Fruit fly (Drosophila melanogaster) whole organism, prepupa: ENCODE results near the gene CG10338.

Experiments used
- Blimp-1 ChIP-seq: fragments of 200-800 bp; sonication (Bioruptor generic); optimal IDR thresholded peaks from 3 replicates; lab custom pipeline; 2017; ENCODE audit warnings: missing biosample characterization, missing genetic modification characterization, mild to moderate bottlenecking, moderate library complexity, missing genetic modification reagents
- CG10631 ChIP-seq: fragments of 200-800 bp; sonication (Bioruptor generic); optimal IDR thresholded peaks from 2 replicates; lab custom pipeline; 2016; ENCODE audit warnings: missing biosample characterization, missing genetic modification characterization
- CG11294 ChIP-seq: fragments of 200-800 bp; sonication (Bioruptor generic); IDR thresholded peaks from 2 replicates; pipeline ENCODE4 v1.3.6; 2022; ENCODE audit warnings: missing biosample characterization, missing genetic modification characterization
- CG11762 ChIP-seq: fragments of 200-800 bp; sonication (Bioruptor generic); optimal IDR thresholded peaks from 3 replicates; lab custom pipeline; 2016; ENCODE audit warnings: missing biosample characterization, missing genetic modification characterization; ENCODE audit not compliant: insufficient read depth
- CG11902 ChIP-seq: fragments of 200-800 bp; sonication (Bioruptor generic); optimal IDR thresholded peaks from 3 replicates; lab custom pipeline; 2016; ENCODE audit warnings: missing biosample characterization, missing genetic modification characterization
- CG1621 ChIP-seq: fragments of 200-800 bp; sonication (Bioruptor generic); optimal IDR thresholded peaks from 3 replicates; lab custom pipeline; 2018; ENCODE audit warnings: missing biosample characterization, mild to moderate bottlenecking, missing genetic modification characterization
- CG3032 ChIP-seq: fragments of 200-800 bp; optimal IDR thresholded peaks from 2 replicates; lab custom pipeline; 2019; ENCODE audit warnings: missing biosample characterization, mild to moderate bottlenecking, missing genetic modification characterization, moderate library complexity
- CG32006 ChIP-seq: fragments of 200-800 bp; sonication (Bioruptor generic); optimal IDR thresholded peaks from 3 replicates; lab custom pipeline; 2017; ENCODE audit warnings: missing biosample characterization, mild to moderate bottlenecking, missing genetic modification characterization
- CG3919 ChIP-seq: fragments of 200-800 bp; sonication (Bioruptor generic); optimal IDR thresholded peaks from 3 replicates; lab custom pipeline; 2016; ENCODE audit warnings: missing biosample characterization, missing genetic modification characterization
- CG4318 ChIP-seq: fragments of 200-800 bp; sonication (Bioruptor generic); optimal IDR thresholded peaks from 3 replicates; lab custom pipeline; 2017; ENCODE audit warnings: missing biosample characterization, mild to moderate bottlenecking, missing genetic modification characterization
- CG6163 ChIP-seq: fragments of 200-800 bp; sonication (Bioruptor generic); IDR thresholded peaks from 3 replicates; pipeline ENCODE4 v1.3.6; 2022; ENCODE audit warnings: missing biosample characterization, missing genetic modification characterization
- CG6276 ChIP-seq: fragments of 200-800 bp; sonication (Bioruptor generic); optimal IDR thresholded peaks from 2 replicates; lab custom pipeline; 2017; ENCODE audit warnings: missing biosample characterization, mild to moderate bottlenecking, missing genetic modification characterization
- CG6792 ChIP-seq: fragments of 200-800 bp; sonication (Bioruptor generic); optimal IDR thresholded peaks from 3 replicates; lab custom pipeline; 2016; ENCODE audit warnings: missing biosample characterization, missing genetic modification characterization
- CG6808 ChIP-seq: fragments of 200-800 bp; sonication (Bioruptor generic); optimal IDR thresholded peaks from 3 replicates; lab custom pipeline; 2017; ENCODE audit warnings: missing biosample characterization, missing genetic modification characterization, mild to moderate bottlenecking, moderate library complexity, missing genetic modification reagents
- CG7368 ChIP-seq: fragments of 200-800 bp; sonication (Bioruptor generic); optimal IDR thresholded peaks from 3 replicates; lab custom pipeline; 2016; ENCODE audit warnings: missing biosample characterization, missing genetic modification characterization
- CG8119 ChIP-seq: fragments of 200-800 bp; sonication (Bioruptor generic); IDR thresholded peaks from 3 replicates; pipeline ENCODE4 v1.3.6; 2022; ENCODE audit warnings: missing biosample characterization, missing genetic modification characterization
- CG8632 ChIP-seq: fragments of 200-800 bp; sonication (Bioruptor generic); optimal IDR thresholded peaks from 3 replicates; lab custom pipeline; 2016; ENCODE audit warnings: missing biosample characterization, missing genetic modification characterization
- CG9139 ChIP-seq: fragments of 200-800 bp; sonication (Bioruptor generic); optimal IDR thresholded peaks from 3 replicates; lab custom pipeline; 2017; ENCODE audit warnings: missing biosample characterization, mild to moderate bottlenecking, missing genetic modification characterization
- Eip75B ChIP-seq: fragments of 200-800 bp; sonication (Bioruptor generic); optimal IDR thresholded peaks from 3 replicates; lab custom pipeline; 2016; ENCODE audit warnings: missing biosample characterization, missing genetic modification characterization
- Ets21C ChIP-seq: fragments of 200-800 bp; sonication (Bioruptor generic); optimal IDR thresholded peaks from 3 replicates; lab custom pipeline; 2016; ENCODE audit warnings: missing biosample characterization, missing genetic modification characterization
- Ets96B ChIP-seq: fragments of 200-800 bp; optimal IDR thresholded peaks from 2 replicates; lab custom pipeline; 2019; ENCODE audit warnings: missing biosample characterization, mild to moderate bottlenecking, missing genetic modification characterization, moderate library complexity
- Gug ChIP-seq: fragments of 200-800 bp; sonication (Bioruptor generic); IDR thresholded peaks from 2 replicates; pipeline ENCODE4 v1.3.6; 2022; ENCODE audit warnings: missing biosample characterization, missing genetic modification characterization
- Hr38 ChIP-seq: sonication (Bioruptor generic); optimal IDR thresholded peaks from 2 replicates; lab custom pipeline; 2016; ENCODE audit warnings: missing biosample characterization, missing genetic modification characterization
- Hr4 ChIP-seq: fragments of 200-800 bp; sonication (Bioruptor generic); optimal IDR thresholded peaks from 3 replicates; lab custom pipeline; 2016; ENCODE audit warnings: missing biosample characterization, missing genetic modification characterization
- Lpt ChIP-seq: fragments of 200-800 bp; sonication (Bioruptor generic); optimal IDR thresholded peaks from 3 replicates; lab custom pipeline; 2016; ENCODE audit warnings: missing biosample characterization, missing genetic modification characterization
- Met ChIP-seq: fragments of 200-800 bp; sonication (Bioruptor generic); optimal IDR thresholded peaks from 3 replicates; lab custom pipeline; 2016; ENCODE audit warnings: missing biosample characterization, missing genetic modification characterization
- OdsH ChIP-seq: fragments of 200-800 bp; sonication (Bioruptor generic); optimal IDR thresholded peaks from 3 replicates; lab custom pipeline; 2016; ENCODE audit warnings: missing biosample characterization, missing genetic modification characterization
- Smox ChIP-seq: fragments of 200-800 bp; sonication (Bioruptor generic); optimal IDR thresholded peaks from 3 replicates; lab custom pipeline; 2016; ENCODE audit warnings: missing biosample characterization, missing genetic modification characterization
- Sox102F ChIP-seq: fragments of 200-800 bp; sonication (Bioruptor generic); optimal IDR thresholded peaks from 2 replicates; lab custom pipeline; 2016; ENCODE audit warnings: missing biosample characterization, mild to moderate bottlenecking, missing genetic modification characterization
- Sox14 ChIP-seq: fragments of 200-800 bp; sonication (Bioruptor generic); optimal IDR thresholded peaks from 3 replicates; lab custom pipeline; 2016; ENCODE audit warnings: missing biosample characterization, missing genetic modification characterization
- Sox15 ChIP-seq: fragments of 200-800 bp; sonication (Bioruptor generic); optimal IDR thresholded peaks from 3 replicates; lab custom pipeline; 2016; ENCODE audit warnings: missing biosample characterization, missing genetic modification characterization
- achi ChIP-seq: fragments of 200-800 bp; sonication (Bioruptor generic); optimal IDR thresholded peaks from 3 replicates; lab custom pipeline; 2016; ENCODE audit warnings: missing biosample characterization, missing genetic modification characterization
- acj6 ChIP-seq: fragments of 200-800 bp; sonication (Bioruptor generic); optimal IDR thresholded peaks from 3 replicates; lab custom pipeline; 2016; ENCODE audit warnings: missing biosample characterization, missing genetic modification characterization
- cyc ChIP-seq: fragments of 200-800 bp; sonication (Bioruptor generic); optimal IDR thresholded peaks from 3 replicates; lab custom pipeline; 2016; ENCODE audit warnings: missing biosample characterization, missing genetic modification characterization
- dac ChIP-seq: fragments of 200-800 bp; sonication (Bioruptor generic); optimal IDR thresholded peaks from 2 replicates; lab custom pipeline; 2017; ENCODE audit warnings: missing biosample characterization, mild to moderate bottlenecking, missing genetic modification characterization
- dsx ChIP-seq: fragments of 200-800 bp; optimal IDR thresholded peaks from 3 replicates; lab custom pipeline; 2019; ENCODE audit warnings: missing biosample characterization, mild to moderate bottlenecking, missing genetic modification characterization, moderate library complexity; ENCODE audit not compliant: poor library complexity, severe bottlenecking
- eg ChIP-seq: fragments of 200-800 bp; sonication (Bioruptor generic); IDR thresholded peaks from 3 replicates; pipeline ENCODE4 v1.3.6; 2022; ENCODE audit warnings: missing biosample characterization, missing genetic modification characterization
- esn ChIP-seq: fragments of 200-800 bp; sonication (Bioruptor generic); optimal IDR thresholded peaks from 2 replicates; lab custom pipeline; 2016; ENCODE audit warnings: missing biosample characterization, mild to moderate bottlenecking, missing genetic modification characterization, moderate library complexity
- fd85E ChIP-seq: fragments of 200-800 bp; sonication (Bioruptor generic); optimal IDR thresholded peaks from 3 replicates; lab custom pipeline; 2016; ENCODE audit warnings: missing biosample characterization, missing genetic modification characterization
- lz ChIP-seq: fragments of 200-800 bp; sonication (Bioruptor generic); optimal IDR thresholded peaks from 3 replicates; lab custom pipeline; 2016; ENCODE audit warnings: missing biosample characterization, missing genetic modification characterization
- pdm3 ChIP-seq: fragments of 200-800 bp; sonication (Bioruptor generic); optimal IDR thresholded peaks from 3 replicates; lab custom pipeline; 2016; ENCODE audit warnings: missing biosample characterization, missing genetic modification characterization
- salr ChIP-seq, 2 experiments: fragments of 200-800 bp; sonication (Bioruptor generic); optimal IDR thresholded peaks; 3 replicates each; lab custom pipeline; 2016 to 2018; ENCODE audit warnings: missing biosample characterization in 2 of 2, missing genetic modification characterization in 2 of 2, mild to moderate bottlenecking in 1 of 2
- spab ChIP-seq: fragments of 200-800 bp; sonication (Bioruptor generic); optimal IDR thresholded peaks from 2 replicates; lab custom pipeline; 2017; ENCODE audit warnings: missing biosample characterization, mild to moderate bottlenecking, missing genetic modification characterization, missing genetic modification reagents
- ss ChIP-seq, 2 experiments: fragments of 200-800 bp; sonication (Bioruptor generic); optimal IDR thresholded peaks; 2 replicates in 1 of 2; 3 replicates in 1 of 2; lab custom pipeline; 2017 to 2018; ENCODE audit warnings: mild to moderate bottlenecking in 2 of 2, missing biosample characterization in 2 of 2, missing genetic modification characterization in 2 of 2, moderate library complexity in 1 of 2
- svp ChIP-seq: fragments of 200-800 bp; sonication (Bioruptor generic); peaks from one replicate; lab custom pipeline; 2016; ENCODE audit warnings: missing biosample characterization, missing genetic modification characterization
- topi ChIP-seq: fragments of 200-800 bp; sonication (Bioruptor generic); optimal IDR thresholded peaks from 3 replicates; lab custom pipeline; 2016; ENCODE audit warnings: missing biosample characterization, missing genetic modification characterization

The CG10338 gene

dm6 chr2L:18702721-18703488 lies 7.4 kb downstream of the CG10338 start, which contains the start of the genes CG10376 and CG10343 (continued):
- TF ChIP-seq pdm3 (GFP tag; lab: Kevin White, UChicago) (no peak), CG32006 (GFP tag; lab: Kevin White, UChicago) (peak; percentile 93), Met (no peak), Hr4 (GFP tag; lab: Kevin White, UChicago) (peak; percentile 82), Sox14 (GFP tag; lab: Kevin White, UChicago) (peak; percentile 83), CG1621 (peak; percentile 42), CG6163 (peak; percentile 76), CG3032 (tag; lab: Kevin White, UChicago) (peak; percentile 92), spab (GFP tag; lab: Kevin White, UChicago) (no peak), eg (GFP tag; lab: Robert Waterston, UW) (peak; percentile 82), CG6276 (GFP tag; lab: Kevin White, UChicago) (no peak), topi (GFP tag; lab: Kevin White, UChicago) (peak; percentile 66), fd85E (GFP tag; lab: Kevin White, UChicago) (no peak), esn (GFP tag; lab: Kevin White, UChicago) (peak; percentile 78), dsx (peak; percentile 84), Eip75B (GFP tag; lab: Kevin White, UChicago) (no peak), CG11294 (GFP tag; lab: Robert Waterston, UW) (peak; percentile 84), Sox102F (GFP tag; lab: Kevin White, UChicago) (no peak), CG9139 (GFP tag; lab: Kevin White, UChicago) (no peak), cyc (peak; percentile 73), Blimp-1 (GFP tag; lab: Kevin White, UChicago) (peak; percentile 61), CG4318 (GFP tag; lab: Kevin White, UChicago) (no peak), acj6 (GFP tag; lab: Kevin White, UChicago) (peak; percentile 82), svp (peak; percentile 81)

dm6 chr2L:18705617-18706046 lies 10.2 kb downstream of the CG10338 start, which contains the start of gene Jwa:
TSS of gene Jwa (minus strand) at chr2L:18705703.
- peak; percentile 84 for TF ChIP-seq CG8119 (GFP tag; lab: Robert Waterston, UW)
- peak; percentile 74; the same call in 1 of the 2 replicates for TF ChIP-seq CG11294 (GFP tag; lab: Robert Waterston, UW)
- TF ChIP-seq Lpt (GFP tag; lab: Kevin White, UChicago), result peak; percentile 90
- TF ChIP-seq lz (GFP tag; lab: Kevin White, UChicago), result peak; percentile 96
- TF ChIP-seq CG1621, result peak; percentile 74
- peak; percentile 35 for TF ChIP-seq CG11762 (GFP tag; lab: Kevin White, UChicago)
- TF ChIP-seq acj6 (GFP tag; lab: Kevin White, UChicago), result peak; percentile 95
- peak; percentile 91 for TF ChIP-seq Sox14 (GFP tag; lab: Kevin White, UChicago)
- peak; percentile 78 for TF ChIP-seq CG11902 (GFP tag; lab: Kevin White, UChicago)
- peak; percentile 87 for TF ChIP-seq OdsH (GFP tag; lab: Kevin White, UChicago)
- peak; percentile 77 for TF ChIP-seq Gug (GFP tag; lab: Robert Waterston, UW)
- peak; percentile 78 for TF ChIP-seq CG3919 (GFP tag; lab: Kevin White, UChicago)
- TF ChIP-seq Blimp-1 (GFP tag; lab: Kevin White, UChicago), result peak; percentile 26
- TF ChIP-seq Hr38 (GFP tag; lab: Kevin White, UChicago), result peak; percentile 59
- peak; percentile 85 for TF ChIP-seq Sox15 (GFP tag; lab: Kevin White, UChicago)
- TF ChIP-seq CG8632 (GFP tag; lab: Kevin White, UChicago), result peak; percentile 87
- peak; percentile 84 for TF ChIP-seq dac
- peak; percentile 72 for TF ChIP-seq Ets96B
- TF ChIP-seq dsx, result peak; percentile 48
- TF ChIP-seq CG7368 (GFP tag; lab: Kevin White, UChicago), result peak; percentile 67
- peak; percentile 52 for TF ChIP-seq CG6808 (GFP tag; lab: Kevin White, UChicago)
- peak; percentile 91 for TF ChIP-seq CG32006 (GFP tag; lab: Kevin White, UChicago)
- TF ChIP-seq Ets21C, result peak; percentile 82
- peak; percentile 92 for TF ChIP-seq CG6792 (GFP tag; lab: Kevin White, UChicago)
- TF ChIP-seq Smox, result peak; percentile 90
- TF ChIP-seq Sox102F (GFP tag; lab: Kevin White, UChicago), result peak; percentile 95
- TF ChIP-seq Hr4 (GFP tag; lab: Kevin White, UChicago), result peak; percentile 85
- TF ChIP-seq ss (GFP tag; optimal IDR thresholded peaks at IDR 0.05; lab: Kevin White, UChicago), result peak in 1 of 2 experiments; percentile 63
- peak; percentile 20 to 54 for TF ChIP-seq salr (GFP tag; optimal IDR thresholded peaks at IDR 0.05; lab: Kevin White, UChicago)
- no peak for TF ChIP-seq CG9139 (GFP tag; lab: Kevin White, UChicago)
- peak; percentile 92 for TF ChIP-seq CG10631 (GFP tag; lab: Kevin White, UChicago)
- no peak for TF ChIP-seq CG6276 (GFP tag; lab: Kevin White, UChicago)
- peak; percentile 86 for TF ChIP-seq Eip75B (GFP tag; lab: Kevin White, UChicago)
- peak; percentile 73 for TF ChIP-seq achi (GFP tag; lab: Kevin White, UChicago)
- no peak for TF ChIP-seq fd85E (GFP tag; lab: Kevin White, UChicago)
- peak; percentile 88 for TF ChIP-seq cyc
